Worm (Caenorhabditis elegans): ENCODE measurements around the gene ins-10.

The ins-10 gene

ce11 chrV:14008353-14008859, 25.3 kb upstream of the ins-10 start (continued):
- no peak for TF ChIP-seq mxl-3 (GFP tag; optimal IDR thresholded peaks at IDR 0.05)
- TF ChIP-seq mdt-29 (GFP tag; IDR thresholded peaks at IDR 0.05), result no peak
- TF ChIP-seq nhr-48 (tag; optimal IDR thresholded peaks at IDR 0.05), result peak; percentile 4
- no peak for TF ChIP-seq ztf-11 (tag; optimal IDR thresholded peaks at IDR 0.05)
- TF ChIP-seq madf-5 (GFP tag; IDR thresholded peaks at IDR 0.05), result no peak
- no peak for TF ChIP-seq zip-2 (tag; optimal IDR thresholded peaks at IDR 0.05)
- no peak for TF ChIP-seq cey-2 (tag; optimal IDR thresholded peaks at IDR 0.05; ENCODE audit: borderline replicate concordance, insufficient read depth)
- no peak for TF ChIP-seq T26A8.4 (GFP tag; IDR thresholded peaks at IDR 0.05)
- peak; percentile 90 for TF ChIP-seq ama-1 (optimal IDR thresholded peaks at IDR 0.05)
- peak; percentile 58 for TF ChIP-seq mes-2 (tag; optimal IDR thresholded peaks at IDR 0.05; ENCODE audit: poor library complexity, severe bottlenecking)
- TF ChIP-seq lim-7 (GFP tag; IDR thresholded peaks at IDR 0.05), result no peak
- no peak for TF ChIP-seq snpc-4 (tag; optimal IDR thresholded peaks at IDR 0.05)
- TF ChIP-seq unc-130 (GFP tag; optimal IDR thresholded peaks at IDR 0.05), result peak; percentile 20
- no peak for TF ChIP-seq lin-13 (GFP tag; optimal IDR thresholded peaks at IDR 0.05)
- no peak for TF ChIP-seq tag-97 (GFP tag; IDR thresholded peaks at IDR 0.05)
- no peak for TF ChIP-seq duxl-1 (tag; optimal IDR thresholded peaks at IDR 0.05; ENCODE audit: poor library complexity)
- no peak for TF ChIP-seq zag-1 (tag; optimal IDR thresholded peaks at IDR 0.05)
- TF ChIP-seq hlh-11 (tag; optimal IDR thresholded peaks at IDR 0.05), result peak; percentile 64
- no peak for TF ChIP-seq F10B5.3 (tag; optimal IDR thresholded peaks at IDR 0.05)
- TF ChIP-seq lir-3 (tag; optimal IDR thresholded peaks at IDR 0.05), result no peak
- TF ChIP-seq ceh-44 (GFP tag; IDR thresholded peaks at IDR 0.05), result no peak
- no peak for TF ChIP-seq vab-7 (GFP tag; IDR thresholded peaks at IDR 0.05)
- TF ChIP-seq ceh-28 (tag; optimal IDR thresholded peaks at IDR 0.05), result no peak
- TF ChIP-seq ceh-62 (tag; optimal IDR thresholded peaks at IDR 0.05), result no peak
- TF ChIP-seq attf-4 (tag; optimal IDR thresholded peaks at IDR 0.05), result no peak

ce11 chrV:14010021-14010420, 23.7 kb upstream of the ins-10 start:
- TF ChIP-seq lim-7 (GFP tag; IDR thresholded peaks at IDR 0.05) (no peak), R02D3.7 (tag; optimal IDR thresholded peaks at IDR 0.05) (no peak), dve-1 (tag; optimal IDR thresholded peaks at IDR 0.05; ENCODE audit: insufficient read depth) (no peak), dpl-1 (GFP tag; optimal IDR thresholded peaks at IDR 0.05) (no peak), nhr-77 (tag; optimal IDR thresholded peaks at IDR 0.05) (no peak), F44E2.7 (GFP tag; IDR thresholded peaks at IDR 0.05) (no peak), lin-29 (GFP tag; IDR thresholded peaks at IDR 0.05) (no peak), spr-3 (GFP tag; optimal IDR thresholded peaks at IDR 0.05) (no peak), F10B5.3 (tag; optimal IDR thresholded peaks at IDR 0.05) (no peak), arid-1 (GFP tag; conservative IDR thresholded peaks at IDR 0.05) (no peak), nhr-102 (tag; optimal IDR thresholded peaks at IDR 0.05) (no peak), nhr-28 (tag; optimal IDR thresholded peaks at IDR 0.05) (no peak), hlh-11 (tag; optimal IDR thresholded peaks at IDR 0.05) (no peak), cey-2 (tag; optimal IDR thresholded peaks at IDR 0.05; ENCODE audit: borderline replicate concordance, insufficient read depth) (no peak), egl-43 (GFP tag; IDR thresholded peaks at IDR 0.05) (no peak), ztf-7 (tag; optimal IDR thresholded peaks at IDR 0.05) (no peak), fkh-10 (GFP tag; optimal IDR thresholded peaks at IDR 0.05) (no peak), aly-2 (tag; optimal IDR thresholded peaks at IDR 0.05) (no peak), lin-1 (GFP tag; IDR thresholded peaks at IDR 0.05) (no peak), tra-1 (GFP tag; IDR thresholded peaks at IDR 0.05) (no peak)

Measured in whole organism, L4 larva.